Fruit fly (Drosophila melanogaster): ENCODE data around the gene CG34280.
A peak's percentile ranks its signal among the peaks of the same experiment; 100 is the strongest.

The CG34280 gene

DNA sequence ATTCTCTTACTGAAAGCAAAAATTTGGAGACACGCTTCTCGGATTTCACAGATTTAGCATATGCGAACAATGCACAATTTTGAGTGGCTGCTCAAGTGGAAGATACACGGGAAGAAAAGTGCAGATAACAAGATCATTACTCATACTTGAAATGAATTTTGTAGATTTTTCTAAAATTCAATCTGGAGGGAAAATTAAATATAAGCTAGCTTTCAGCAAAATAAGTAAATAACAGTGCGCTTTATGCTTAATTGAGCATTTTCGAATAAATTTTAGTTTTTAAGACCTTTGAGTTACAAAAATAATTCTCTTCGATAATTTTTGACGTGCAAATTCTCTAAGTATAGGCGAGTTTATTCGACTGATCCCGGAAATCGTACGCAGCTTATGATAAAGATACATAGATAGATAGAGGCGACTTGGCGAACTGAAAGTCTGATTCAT is 2.8 kb downstream of the CG34280 start (continued):
- peak; percentile 57 for TF ChIP-seq Sox100B (GFP tag; optimal IDR thresholded peaks at IDR 0.05)
- no peak for TF ChIP-seq CG8089 (GFP tag; optimal IDR thresholded peaks at IDR 0.05)
- TF ChIP-seq ems (GFP tag; optimal IDR thresholded peaks at IDR 0.05) = no peak
- TF ChIP-seq CG4282 (GFP tag; optimal IDR thresholded peaks at IDR 0.05) = no peak
- no peak for TF ChIP-seq vnd (GFP tag; IDR thresholded peaks at IDR 0.05; ENCODE audit: partially characterized antibody)
- TF ChIP-seq BEAF-32 (GFP tag; optimal IDR thresholded peaks at IDR 0.05) = no peak
- no peak for TF ChIP-seq Gsc (GFP tag; IDR thresholded peaks at IDR 0.05)
- no peak for TF ChIP-seq PHDP (tag; optimal IDR thresholded peaks at IDR 0.05)
- TF ChIP-seq CG7372 (GFP tag; IDR thresholded peaks at IDR 0.05) = no peak; the same call in 1 of the 2 replicates
- TF ChIP-seq Mad (GFP tag; optimal IDR thresholded peaks at IDR 0.05) = no peak
- TF ChIP-seq CG17912 (GFP tag; optimal IDR thresholded peaks at IDR 0.05) = no peak
- no peak for TF ChIP-seq CG4404 (GFP tag; IDR thresholded peaks at IDR 0.05)
- TF ChIP-seq CG4707 (GFP tag; optimal IDR thresholded peaks at IDR 0.05) = no peak
- TF ChIP-seq Eip74EF (GFP tag; optimal IDR thresholded peaks at IDR 0.05) = peak in 1 of 2 experiments; percentile 81
- TF ChIP-seq CG16863 (GFP tag; optimal IDR thresholded peaks at IDR 0.05) = no peak
- no peak for TF ChIP-seq seq (GFP tag; IDR thresholded peaks at IDR 0.05)
- TF ChIP-seq Optix (GFP tag; IDR thresholded peaks at IDR 0.05) = no peak
- TF ChIP-seq bsh (GFP tag; optimal IDR thresholded peaks at IDR 0.05) = no peak
- peak; percentile 30 for TF ChIP-seq trem (tag; optimal IDR thresholded peaks at IDR 0.05)
- no peak for TF ChIP-seq CG2129 (GFP tag; IDR thresholded peaks at IDR 0.05; ENCODE audit: partially characterized antibody)
- peak; percentile 50; the same call in 1 of the 2 replicates for TF ChIP-seq ara (GFP tag; IDR thresholded peaks at IDR 0.05)
- peak; percentile 16; the same call in 1 of the 2 replicates for TF ChIP-seq ttk (GFP tag; IDR thresholded peaks at IDR 0.05)
- no peak for TF ChIP-seq CG32767 (GFP tag; IDR thresholded peaks at IDR 0.05)
- peak; percentile 22 for TF ChIP-seq D19B (GFP tag; optimal IDR thresholded peaks at IDR 0.05)
- TF ChIP-seq danr (GFP tag; IDR thresholded peaks at IDR 0.05) = peak; percentile 48; the same call in 1 of the 2 replicates
- no peak for TF ChIP-seq CG3065 (GFP tag; optimal IDR thresholded peaks at IDR 0.05)
- TF ChIP-seq tll (GFP tag; optimal IDR thresholded peaks at IDR 0.05) = no peak
- TF ChIP-seq onecut (GFP tag; IDR thresholded peaks at IDR 0.05) = no peak

DNA sequence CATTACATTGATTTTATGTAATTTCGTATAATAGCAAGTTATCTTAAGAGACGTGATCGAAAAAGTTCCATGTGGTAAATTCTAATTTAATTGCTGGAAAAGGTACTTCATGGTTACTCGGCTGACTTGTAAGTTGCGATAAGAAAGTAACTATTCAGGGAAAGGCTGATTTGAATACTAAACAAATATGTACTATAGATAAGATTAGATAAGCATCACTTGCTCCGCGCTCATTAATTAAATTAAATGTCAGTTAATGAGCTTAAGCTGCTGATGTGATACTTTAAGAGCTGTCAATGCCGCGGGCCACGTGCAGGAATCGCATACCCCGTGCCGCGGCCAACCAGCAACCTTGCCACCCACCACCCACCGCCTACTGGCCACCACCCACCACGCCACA is 3.4 kb downstream of the CG34280 start:
- TF ChIP-seq CG2889 (GFP tag; IDR thresholded peaks at IDR 0.05) (no peak), CG6765 (GFP tag; optimal IDR thresholded peaks at IDR 0.05) (no peak), CG7745 (tag; optimal IDR thresholded peaks at IDR 0.05) (peak; percentile 65), z (GFP tag; IDR thresholded peaks at IDR 0.05) (no peak), Hr3 (GFP tag; optimal IDR thresholded peaks at IDR 0.05) (no peak), inv (GFP tag; IDR thresholded peaks at IDR 0.05; ENCODE audit: partially characterized antibody) (no peak), Sry-β (GFP tag; optimal IDR thresholded peaks at IDR 0.05) (no peak), CG10979 (tag; optimal IDR thresholded peaks at IDR 0.05) (no peak), jing (GFP tag; optimal IDR thresholded peaks at IDR 0.05) (no peak), onecut (GFP tag; IDR thresholded peaks at IDR 0.05) (no peak), bab2 (GFP tag; optimal IDR thresholded peaks at IDR 0.05) (no peak), wdn (GFP tag; IDR thresholded peaks at IDR 0.05) (no peak), exex (tag; optimal IDR thresholded peaks at IDR 0.05) (peak; percentile 60), CG3407 (GFP tag; optimal IDR thresholded peaks at IDR 0.05) (no peak), CG16815 (GFP tag; optimal IDR thresholded peaks at IDR 0.05) (no peak), Dip3 (GFP tag; optimal IDR thresholded peaks at IDR 0.05) (no peak), sd (tag; optimal IDR thresholded peaks at IDR 0.05) (no peak), gem (tag; optimal IDR thresholded peaks at IDR 0.05) (no peak), CG17612 (GFP tag; IDR thresholded peaks at IDR 0.05) (no peak), Hmx (GFP tag; optimal IDR thresholded peaks at IDR 0.05) (no peak), fd3F (GFP tag; optimal IDR thresholded peaks at IDR 0.05) (no peak), Blimp-1 (GFP tag; optimal IDR thresholded peaks at IDR 0.05) (no peak), CG10209 (GFP tag; optimal IDR thresholded peaks at IDR 0.05) (no peak), Hey (tag; optimal IDR thresholded peaks at IDR 0.05) (peak; percentile 17), vfl (GFP tag; optimal IDR thresholded peaks at IDR 0.05) (no peak)
